Fruit fly (Drosophila melanogaster) whole organism, embryonic: Measurements from ENCODE around the gene CG6891.
A peak's percentile ranks its signal among the peaks of the same experiment; 100 is the strongest.

Experiments
- CG1024 ChIP-seq: fragments of 200-800 bp; sonication (Bioruptor generic); IDR thresholded peaks from 2 replicates; pipeline ENCODE4 v1.3.6; 2022; ENCODE audit warnings: missing biosample characterization, missing genetic modification characterization
- CG1603 ChIP-seq: fragments of 200-800 bp; sonication (Bioruptor generic); optimal IDR thresholded peaks from 2 replicates; lab custom pipeline; 2019; ENCODE audit warnings: missing biosample characterization, mild to moderate bottlenecking, missing genetic modification characterization, moderate library complexity
- CG16813 ChIP-seq: fragments of 200-800 bp; sonication (Bioruptor generic); IDR thresholded peaks from 3 replicates; pipeline ENCODE4 v1.3.6; 2022; ENCODE audit warnings: missing biosample characterization, missing genetic modification characterization; ENCODE audit not compliant: partially characterized antibody
- CG17361 ChIP-seq: fragments of 200-800 bp; sonication (Bioruptor generic); IDR thresholded peaks from 3 replicates; pipeline ENCODE4 v1.3.6; 2022; ENCODE audit warnings: missing biosample characterization, missing genetic modification characterization
- CG17802 ChIP-seq: fragments of 200-800 bp; sonication (Bioruptor generic); optimal IDR thresholded peaks from 2 replicates; lab custom pipeline; 2018; ENCODE audit warnings: missing biosample characterization, mild to moderate bottlenecking, missing genetic modification characterization, moderate library complexity
- CG2116 ChIP-seq: fragments of 200-800 bp; sonication (Bioruptor generic); optimal IDR thresholded peaks from 3 replicates; lab custom pipeline; 2018; ENCODE audit warnings: missing biosample characterization, mild to moderate bottlenecking, missing genetic modification characterization
- CG2120 ChIP-seq: fragments of 200-800 bp; sonication (Bioruptor generic); optimal IDR thresholded peaks from 3 replicates; lab custom pipeline; 2016; ENCODE audit warnings: missing biosample characterization, missing genetic modification characterization
- CG2712 ChIP-seq: fragments of 200-800 bp; optimal IDR thresholded peaks from 3 replicates; lab custom pipeline; 2019; ENCODE audit warnings: missing biosample characterization, mild to moderate bottlenecking, missing genetic modification characterization, moderate library complexity
- CG30020 ChIP-seq: fragments of 200-800 bp; optimal IDR thresholded peaks from 2 replicates; lab custom pipeline; 2019; ENCODE audit warnings: missing biosample characterization, mild to moderate bottlenecking, missing genetic modification characterization, moderate library complexity
- CG31441 ChIP-seq: fragments of 200-800 bp; sonication (Bioruptor generic); IDR thresholded peaks from 2 replicates; pipeline ENCODE4 v1.3.6; 2022; ENCODE audit warnings: missing biosample characterization, missing genetic modification characterization
- CG34376 ChIP-seq: fragments of 200-800 bp; sonication (Bioruptor generic); optimal IDR thresholded peaks from 2 replicates; lab custom pipeline; 2018; ENCODE audit warnings: missing biosample characterization, mild to moderate bottlenecking, missing genetic modification characterization
- CG4617 ChIP-seq: fragments of 200-800 bp; sonication (Bioruptor generic); optimal IDR thresholded peaks from 3 replicates; lab custom pipeline; 2016; ENCODE audit warnings: missing biosample characterization, missing genetic modification characterization, borderline replicate concordance
- CG7357 ChIP-seq: fragments of 200-800 bp; sonication (Bioruptor generic); IDR thresholded peaks from 3 replicates; pipeline ENCODE4 v1.3.6; 2022; ENCODE audit warnings: missing biosample characterization, missing genetic modification characterization
- CG7963 ChIP-seq: fragments of 200-800 bp; sonication (Bioruptor generic); IDR thresholded peaks from 3 replicates; pipeline ENCODE4 v1.3.6; 2022; ENCODE audit warnings: missing biosample characterization, missing genetic modification characterization; ENCODE audit not compliant: partially characterized antibody
- CG8290 ChIP-seq, 3 experiments: fragments of 200-800 bp; sonication (Bioruptor generic); optimal IDR thresholded peaks; 2 replicates each; lab custom pipeline; 2016 to 2019; ENCODE audit warnings: missing biosample characterization in 3 of 3, missing genetic modification characterization in 3 of 3, mild to moderate bottlenecking in 2 of 3, moderate library complexity in 1 of 3
- CG9932 ChIP-seq: fragments of 200-800 bp; sonication (Bioruptor generic); IDR thresholded peaks from 2 replicates; pipeline ENCODE4 v1.3.6; 2022; ENCODE audit warnings: missing biosample characterization, missing genetic modification characterization
- CoRest ChIP-seq: fragments of 200-800 bp; sonication (Bioruptor generic); optimal IDR thresholded peaks from 3 replicates; lab custom pipeline; 2018; ENCODE audit warnings: missing biosample characterization, mild to moderate bottlenecking, missing genetic modification characterization, moderate library complexity
- Dad ChIP-seq: fragments of 200-800 bp; sonication (Bioruptor generic); optimal IDR thresholded peaks from 3 replicates; lab custom pipeline; 2016; ENCODE audit warnings: missing biosample characterization, missing genetic modification characterization
- Dp ChIP-seq: fragments of 200-800 bp; sonication (Bioruptor generic); optimal IDR thresholded peaks from 2 replicates; lab custom pipeline; 2018; ENCODE audit warnings: missing biosample characterization, mild to moderate bottlenecking, missing genetic modification characterization, moderate library complexity
- Ets65A ChIP-seq: fragments of 200-800 bp; sonication (Bioruptor generic); peaks from one replicate; lab custom pipeline; 2016; ENCODE audit warnings: missing biosample characterization, missing genetic modification characterization
- H2.0 ChIP-seq: fragments of 200-800 bp; sonication (Bioruptor generic); IDR thresholded peaks from 2 replicates; pipeline ENCODE4 v1.3.6; 2022; ENCODE audit warnings: missing biosample characterization, missing genetic modification characterization
- Hmr ChIP-seq: fragments of 200-800 bp; sonication (Bioruptor generic); optimal IDR thresholded peaks from 3 replicates; lab custom pipeline; 2017; ENCODE audit warnings: mild to moderate bottlenecking, missing biosample characterization, missing genetic modification reagents, missing genetic modification characterization
- Max ChIP-seq: fragments of 200-800 bp; sonication (Bioruptor generic); optimal IDR thresholded peaks from 2 replicates; lab custom pipeline; 2016; ENCODE audit warnings: missing biosample characterization, mild to moderate bottlenecking, missing genetic modification characterization
- Med ChIP-seq: fragments of 200-800 bp; sonication (Bioruptor generic); peaks from one replicate; lab custom pipeline; 2016; ENCODE audit warnings: missing biosample characterization, missing genetic modification characterization, mild to moderate bottlenecking, inconsistent platforms, moderate library complexity
- Myb ChIP-seq: fragments of 200-800 bp; sonication (Bioruptor generic); optimal IDR thresholded peaks from 2 replicates; lab custom pipeline; 2016; ENCODE audit warnings: missing biosample characterization, missing genetic modification characterization
- Opbp ChIP-seq: fragments of 200-800 bp; sonication (Bioruptor generic); IDR thresholded peaks from 3 replicates; pipeline ENCODE4 v1.3.6; 2022; ENCODE audit warnings: missing biosample characterization, missing genetic modification characterization; ENCODE audit not compliant: partially characterized antibody
- amos ChIP-seq: fragments of 200-800 bp; sonication (Bioruptor generic); IDR thresholded peaks from 2 replicates; pipeline ENCODE4 v1.3.6; 2022; ENCODE audit warnings: missing biosample characterization, missing genetic modification characterization; ENCODE audit not compliant: partially characterized antibody
- ato ChIP-seq: fragments of 200-800 bp; sonication (Bioruptor generic); IDR thresholded peaks from 2 replicates; pipeline ENCODE4 v1.3.6; 2022; ENCODE audit warnings: missing biosample characterization, missing genetic modification characterization; ENCODE audit not compliant: partially characterized antibody
- bbx ChIP-seq: fragments of 200-800 bp; sonication (Bioruptor generic); IDR thresholded peaks from 2 replicates; pipeline ENCODE4 v1.3.6; 2022; ENCODE audit warnings: missing biosample characterization, missing genetic modification characterization; ENCODE audit not compliant: partially characterized antibody
- ci ChIP-seq: fragments of 200-800 bp; sonication (Bioruptor generic); IDR thresholded peaks from 3 replicates; pipeline ENCODE4 v1.3.6; 2022; ENCODE audit warnings: missing biosample characterization, missing genetic modification characterization
- crol ChIP-seq: fragments of 200-800 bp; sonication (Bioruptor generic); IDR thresholded peaks from 2 replicates; pipeline ENCODE4 v1.3.6; 2022; ENCODE audit warnings: missing biosample characterization, missing genetic modification characterization
- ewg ChIP-seq: fragments of 200-800 bp; sonication (Bioruptor generic); optimal IDR thresholded peaks from 3 replicates; lab custom pipeline; 2017; ENCODE audit warnings: mild to moderate bottlenecking, missing biosample characterization, missing genetic modification reagents, missing genetic modification characterization
- fd96Cb ChIP-seq: fragments of 200-800 bp; sonication (Bioruptor generic); optimal IDR thresholded peaks from 2 replicates; lab custom pipeline; 2018; ENCODE audit warnings: missing biosample characterization, mild to moderate bottlenecking, missing genetic modification characterization, moderate library complexity
- gem ChIP-seq: fragments of 200-800 bp; sonication (Bioruptor generic); optimal IDR thresholded peaks from 2 replicates; lab custom pipeline; 2019; ENCODE audit warnings: missing biosample characterization, mild to moderate bottlenecking, missing genetic modification characterization, moderate library complexity
- gfzf ChIP-seq: fragments of 200-800 bp; sonication (Bioruptor generic); optimal IDR thresholded peaks from 2 replicates; lab custom pipeline; 2016; ENCODE audit warnings: missing biosample characterization, mild to moderate bottlenecking, missing genetic modification characterization, moderate library complexity
- hb ChIP-seq: fragments of 200-800 bp; sonication (Bioruptor generic); IDR thresholded peaks from 3 replicates; pipeline ENCODE4 v1.3.6; 2022; ENCODE audit warnings: missing biosample characterization, missing genetic modification characterization; ENCODE audit not compliant: partially characterized antibody
- hkb ChIP-seq, 2 experiments: fragments of 200-800 bp in 1 of 2; fragments of >200 bp in 1 of 2; sonication (Bioruptor generic) in 1 of 2; IDR thresholded peaks in 1 of 2; optimal IDR thresholded peaks in 1 of 2; 2 replicates each; pipeline versions ENCODE4 v1.3.6 to Lab custom; 2017 to 2022; ENCODE audit warnings: missing biosample characterization in 1 of 2, missing genetic modification characterization in 1 of 2
- insv ChIP-seq, 2 experiments: fragments of 200-800 bp; sonication (Bioruptor generic); optimal IDR thresholded peaks; 3 replicates each; lab custom pipeline; 2016 to 2018; ENCODE audit warnings: missing biosample characterization in 2 of 2, missing genetic modification characterization in 2 of 2
- jigr1 ChIP-seq: fragments of 200-800 bp; sonication (Bioruptor generic); IDR thresholded peaks from 3 replicates; pipeline ENCODE4 v1.3.6; 2022; ENCODE audit warnings: missing biosample characterization, missing genetic modification characterization
- jumu ChIP-seq: fragments of 200-800 bp; sonication (Bioruptor generic); optimal IDR thresholded peaks from 3 replicates; lab custom pipeline; 2016; ENCODE audit warnings: missing biosample characterization, missing genetic modification characterization
- knrl ChIP-seq: fragments of 200-800 bp; sonication (Bioruptor generic); IDR thresholded peaks from 3 replicates; pipeline ENCODE4 v1.3.6; 2022; ENCODE audit warnings: missing biosample characterization, missing genetic modification characterization; ENCODE audit not compliant: partially characterized antibody
- lmd ChIP-seq: fragments of 200-800 bp; sonication (Bioruptor generic); IDR thresholded peaks from 2 replicates; pipeline ENCODE4 v1.3.6; 2022; ENCODE audit warnings: missing biosample characterization, missing genetic modification characterization
- maf-S ChIP-seq: fragments of 200-800 bp; sonication (Bioruptor generic); optimal IDR thresholded peaks from 2 replicates; lab custom pipeline; 2016; ENCODE audit warnings: missing biosample characterization, missing genetic modification characterization
- nerfin-2 ChIP-seq: fragments of 200-800 bp; sonication (Bioruptor generic); IDR thresholded peaks from 2 replicates; pipeline ENCODE4 v1.3.6; 2022; ENCODE audit warnings: missing biosample characterization, missing genetic modification characterization; ENCODE audit not compliant: partially characterized antibody
- row ChIP-seq: fragments of 200-800 bp; sonication (Bioruptor generic); IDR thresholded peaks from 3 replicates; pipeline ENCODE4 v1.3.6; 2022; ENCODE audit warnings: missing biosample characterization, missing genetic modification characterization
- tna ChIP-seq: fragments of 200-800 bp; sonication (Bioruptor generic); IDR thresholded peaks from 2 replicates; pipeline ENCODE4 v1.3.6; 2022; ENCODE audit warnings: missing biosample characterization, missing genetic modification characterization; ENCODE audit not compliant: partially characterized antibody
- wdn ChIP-seq: fragments of 200-800 bp; sonication (Bioruptor generic); IDR thresholded peaks from 2 replicates; pipeline ENCODE4 v1.3.6; 2022; ENCODE audit warnings: missing biosample characterization, missing genetic modification characterization

CG6891 gene

dm6 chrX:18788143-18788745, 13.2 kb downstream of the CG6891 start, which contains the start of the genes CG6961 and S6KL (continued):
- peak; percentile 64 for TF ChIP-seq Med
- 0 out of 3 replicates have a peak, but pooled peaks have one; percentile 44 for TF ChIP-seq CG17361 (GFP tag; lab: Robert Waterston, UW)
- TF ChIP-seq CG2116 (GFP tag; lab: Kevin White, UChicago), result peak; percentile 50
- TF ChIP-seq bbx (GFP tag; lab: Robert Waterston, UW), result peak; percentile 55; the same call in 1 of the 2 replicates
- peak; percentile 57 for TF ChIP-seq hkb (optimal IDR thresholded peaks at IDR 0.05; lab: Kevin White, UChicago)
- no peak for TF ChIP-seq hkb (GFP tag; IDR thresholded peaks at IDR 0.05; lab: Robert Waterston, UW)
- peak; percentile 44 for TF ChIP-seq CoRest (tag; lab: Kevin White, UChicago)
- 0 out of 2 replicates have a peak, but pooled peaks have one; percentile 11 for TF ChIP-seq CG31441 (GFP tag; lab: Robert Waterston, UW)
- no peak for TF ChIP-seq Dad (GFP tag; lab: Kevin White, UChicago)
- peak; percentile 90 for TF ChIP-seq knrl (GFP tag; lab: Robert Waterston, UW)
- TF ChIP-seq jigr1, result no peak
- TF ChIP-seq tna (GFP tag; lab: Robert Waterston, UW), result peak; percentile 48; the same call in 1 of the 2 replicates
- TF ChIP-seq CG17802 (tag; lab: Kevin White, UChicago), result peak; percentile 67
- TF ChIP-seq gfzf (GFP tag; lab: Kevin White, UChicago), result peak; percentile 78
- peak; percentile 96 for TF ChIP-seq CG7357
- peak; percentile 87 for TF ChIP-seq CG16813
- peak; percentile 13 for TF ChIP-seq CG2120 (GFP tag; lab: Kevin White, UChicago)
- TF ChIP-seq amos (GFP tag; lab: Robert Waterston, UW), result peak; percentile 77
- TF ChIP-seq CG30020, result peak; percentile 95
- TF ChIP-seq H2.0 (GFP tag; lab: Robert Waterston, UW), result no peak
- TF ChIP-seq CG2712, result peak; percentile 22
- peak; percentile 60; the same call in 1 of the 3 replicates for TF ChIP-seq hb (GFP tag; lab: Robert Waterston, UW)
- TF ChIP-seq CG7963 (GFP tag; lab: Robert Waterston, UW), result peak; percentile 59; the same call in 2 of the 3 replicates
- no peak for TF ChIP-seq ci
- no peak for TF ChIP-seq CG8290 (GFP tag; optimal IDR thresholded peaks at IDR 0.05; lab: Kevin White, UChicago)
- peak in 1 of 2 experiments; percentile 1 for TF ChIP-seq CG8290 (tag; optimal IDR thresholded peaks at IDR 0.05; lab: Kevin White, UChicago)
- TF ChIP-seq Myb, result no peak
- no peak for TF ChIP-seq CG34376 (GFP tag; lab: Kevin White, UChicago)
- no peak for TF ChIP-seq lmd (GFP tag; lab: Robert Waterston, UW)
- TF ChIP-seq fd96Cb (tag; lab: Kevin White, UChicago), result no peak
- TF ChIP-seq CG4617 (GFP tag; lab: Kevin White, UChicago), result peak; percentile 29
- peak; percentile 11 for TF ChIP-seq Hmr
- TF ChIP-seq gem (tag; lab: Kevin White, UChicago), result peak; percentile 22
- peak; percentile 48 for TF ChIP-seq CG1603 (tag; lab: Kevin White, UChicago)
- TF ChIP-seq Ets65A (GFP tag; lab: Kevin White, UChicago), result peak; percentile 86
- TF ChIP-seq CG1024, result 0 out of 2 replicates have a peak, but pooled peaks have one; percentile 34
- TF ChIP-seq ato (GFP tag; lab: Robert Waterston, UW), result no peak; the same call in 1 of the 2 replicates
- TF ChIP-seq ewg, result peak; percentile 84
- TF ChIP-seq CG9932, result peak; percentile 46; the same call in 1 of the 2 replicates
- TF ChIP-seq jumu, result no peak
- TF ChIP-seq row, result peak; percentile 76
- TF ChIP-seq wdn (GFP tag; lab: Robert Waterston, UW), result no peak
- TF ChIP-seq insv (GFP tag; optimal IDR thresholded peaks at IDR 0.05; lab: Kevin White, UChicago), result no peak
- 0 out of 2 replicates have a peak, but pooled peaks have one; percentile 8 for TF ChIP-seq crol
- peak; percentile 70; the same call in 1 of the 3 replicates for TF ChIP-seq Opbp (GFP tag; lab: Robert Waterston, UW)
- peak; percentile 39 for TF ChIP-seq Dp (GFP tag; lab: Kevin White, UChicago)
- TF ChIP-seq Max, result no peak
- TF ChIP-seq nerfin-2, result peak; percentile 49; the same call in 1 of the 2 replicates
- TF ChIP-seq maf-S (GFP tag; lab: Kevin White, UChicago), result no peak
